Worm (Caenorhabditis elegans) whole organism, mixed stage, embryonic: ENCODE data around the gene ekl-5.

Experiments used
- ces-1 ChIP-seq: fragments of 150-350 bp; optimal IDR thresholded peaks from 2 replicates; lab custom pipeline; 2014; ENCODE audit warnings: missing biosample characterization, missing genetic modification reagents, missing genetic modification characterization
- drap-1 ChIP-seq: fragments of 200-800 bp; sonication (Bioruptor generic); optimal IDR thresholded peaks from 3 replicates; lab custom pipeline; 2018; ENCODE audit warnings: mild to moderate bottlenecking, missing genetic modification characterization, missing compliant biosample characterization
- lin-13 ChIP-seq: fragments of 150-350 bp; optimal IDR thresholded peaks from 2 replicates; lab custom pipeline; 2014; ENCODE audit warnings: missing biosample characterization, missing genetic modification characterization
- nhr-237 ChIP-seq: fragments of 150-350 bp; optimal IDR thresholded peaks from 2 replicates; lab custom pipeline; 2014; ENCODE audit warnings: missing biosample characterization, missing genetic modification characterization
- nhr-28 ChIP-seq: fragments of 150-350 bp; optimal IDR thresholded peaks from 2 replicates; lab custom pipeline; 2014; ENCODE audit warnings: missing biosample characterization, missing genetic modification characterization
- nhr-76 ChIP-seq: sonication (generic microtip); optimal IDR thresholded peaks from 2 replicates; lab custom pipeline; 2017; ENCODE audit warnings: missing biosample characterization, missing genetic modification characterization
- pha-4 ChIP-seq: fragments of 150-350 bp; optimal IDR thresholded peaks from 2 replicates; lab custom pipeline; 2018; ENCODE audit warnings: missing biosample characterization, missing genetic modification reagents, missing genetic modification characterization
- snpc-4 ChIP-seq: fragments of 150-350 bp; optimal IDR thresholded peaks from 2 replicates; lab custom pipeline; 2014; ENCODE audit warnings: missing biosample characterization, missing genetic modification characterization
- ztf-11 ChIP-seq: fragments of 150-350 bp; optimal IDR thresholded peaks from 2 replicates; lab custom pipeline; 2014; ENCODE audit warnings: missing biosample characterization, missing genetic modification characterization

ce11 chrX:13936719-13937118, 19.7 kb upstream of the ekl-5 start:
- TF ChIP-seq nhr-237 (tag; lab: Kevin White, UChicago) (no peak), ces-1 (GFP tag; lab: Kevin White, UChicago) (no peak), drap-1 (GFP tag; lab: Kevin White, UChicago) (no peak), snpc-4 (tag; lab: Kevin White, UChicago) (no peak), lin-13 (tag; lab: Kevin White, UChicago) (no peak), ztf-11 (tag; lab: Kevin White, UChicago) (no peak), pha-4 (tag; lab: Kevin White, UChicago) (no peak), nhr-76 (no peak), nhr-28 (tag; lab: Kevin White, UChicago) (no peak)
